Worm (Caenorhabditis elegans): ENCODE data around the gene K08D9.2.

ce11 chrV:3267950-3268349, 40.5 kb downstream of the K08D9.2 start, which contains the start of gene T28A11.18:
- TF ChIP-seq unc-55 (GFP tag; optimal IDR thresholded peaks at IDR 0.05) (no peak), ama-1 (optimal IDR thresholded peaks at IDR 0.05) (no peak), elt-3 (tag; optimal IDR thresholded peaks at IDR 0.05) (no peak), fos-1 (tag; optimal IDR thresholded peaks at IDR 0.05) (no peak), egl-27 (tag; optimal IDR thresholded peaks at IDR 0.05) (no peak), mdl-1 (tag; optimal IDR thresholded peaks at IDR 0.05) (no peak), mab-5 (tag; optimal IDR thresholded peaks at IDR 0.05) (no peak), nhr-237 (tag; optimal IDR thresholded peaks at IDR 0.05) (no peak), lsy-2 (tag; optimal IDR thresholded peaks at IDR 0.05) (no peak), nhr-12 (tag; optimal IDR thresholded peaks at IDR 0.05) (no peak), zag-1 (tag; optimal IDR thresholded peaks at IDR 0.05) (no peak), nhr-11 (tag; optimal IDR thresholded peaks at IDR 0.05) (no peak)
